Fruit fly (Drosophila melanogaster) whole organism, embryonic: ENCODE data around the gene gfzf.
A peak's percentile ranks its signal among the peaks of the same experiment; 100 is the strongest.

Experiments
- Aef1 ChIP-seq: fragments of 200-800 bp; sonication (Bioruptor generic); IDR thresholded peaks from 3 replicates; pipeline ENCODE4 v1.3.6; 2022; ENCODE audit warnings: missing biosample characterization, missing genetic modification characterization
- Bgb ChIP-seq: fragments of 200-800 bp; sonication (Bioruptor generic); IDR thresholded peaks from 2 replicates; pipeline ENCODE4 v1.3.6; 2022; ENCODE audit warnings: missing biosample characterization, missing genetic modification characterization; ENCODE audit not compliant: partially characterized antibody
- CG10321 ChIP-seq: fragments of 200-800 bp; sonication (Bioruptor generic); IDR thresholded peaks from 2 replicates; pipeline ENCODE4 v1.3.6; 2022; ENCODE audit warnings: missing biosample characterization, missing genetic modification characterization
- CG11695 ChIP-seq: fragments of 200-800 bp; sonication (Bioruptor generic); IDR thresholded peaks from 3 replicates; pipeline ENCODE4 v1.3.6; 2022; ENCODE audit warnings: missing biosample characterization, missing genetic modification characterization
- CG11696 ChIP-seq: fragments of 200-800 bp; sonication (Bioruptor generic); IDR thresholded peaks from 2 replicates; pipeline ENCODE4 v1.3.6; 2022; ENCODE audit warnings: missing biosample characterization, missing genetic modification characterization
- CG12155 ChIP-seq: fragments of 200-800 bp; sonication (Bioruptor generic); optimal IDR thresholded peaks from 3 replicates; lab custom pipeline; 2016; ENCODE audit warnings: missing biosample characterization, missing genetic modification characterization
- CG13123 ChIP-seq: fragments of 200-800 bp; sonication (Bioruptor generic); optimal IDR thresholded peaks from 2 replicates; lab custom pipeline; 2016; ENCODE audit warnings: missing biosample characterization, missing genetic modification characterization
- CG13894 ChIP-seq: fragments of 200-800 bp; sonication (Bioruptor generic); optimal IDR thresholded peaks from 3 replicates; lab custom pipeline; 2018; ENCODE audit warnings: missing biosample characterization, mild to moderate bottlenecking, missing genetic modification characterization, moderate library complexity
- CG14667 ChIP-seq: fragments of 200-800 bp; sonication (Bioruptor generic); IDR thresholded peaks from 2 replicates; pipeline ENCODE4 v1.3.6; 2022; ENCODE audit warnings: missing biosample characterization, missing genetic modification characterization
- CG14860 ChIP-seq: fragments of 200-800 bp; sonication (Bioruptor generic); IDR thresholded peaks from 3 replicates; pipeline ENCODE4 v1.3.6; 2022; ENCODE audit warnings: missing biosample characterization, missing genetic modification characterization; ENCODE audit not compliant: partially characterized antibody
- CG17568 ChIP-seq: fragments of 200-800 bp; sonication (Bioruptor generic); optimal IDR thresholded peaks from 2 replicates; lab custom pipeline; 2018; ENCODE audit warnings: missing biosample characterization, mild to moderate bottlenecking, missing genetic modification characterization, moderate library complexity
- CG17612 ChIP-seq: fragments of 200-800 bp; sonication (Bioruptor generic); IDR thresholded peaks from 2 replicates; pipeline ENCODE4 v1.3.6; 2022; ENCODE audit warnings: missing biosample characterization, missing genetic modification characterization
- CG32532 ChIP-seq: fragments of 200-800 bp; sonication (Bioruptor generic); IDR thresholded peaks from 2 replicates; pipeline ENCODE4 v1.3.6; 2022; ENCODE audit warnings: missing biosample characterization, missing genetic modification characterization
- CG33213 ChIP-seq: fragments of 200-800 bp; sonication (Bioruptor generic); optimal IDR thresholded peaks from 3 replicates; lab custom pipeline; 2016; ENCODE audit warnings: missing biosample characterization, missing genetic modification characterization
- CG3726 ChIP-seq: fragments of 200-800 bp; sonication (Bioruptor generic); IDR thresholded peaks from 3 replicates; pipeline ENCODE4, ENCODE4 v1.3.6; 2022; ENCODE audit warnings: missing biosample characterization, missing genetic modification characterization
- CG3838 ChIP-seq: fragments of 200-800 bp; sonication (Bioruptor generic); optimal IDR thresholded peaks from 3 replicates; lab custom pipeline; 2016; ENCODE audit warnings: missing biosample characterization, missing genetic modification characterization
- CG6813 ChIP-seq: fragments of 200-800 bp; sonication (Bioruptor generic); optimal IDR thresholded peaks from 2 replicates; lab custom pipeline; 2017; ENCODE audit warnings: missing biosample characterization, missing genetic modification characterization, mild to moderate bottlenecking, moderate library complexity, missing genetic modification reagents
- CG7786 ChIP-seq: fragments of 200-800 bp; sonication (Bioruptor generic); optimal IDR thresholded peaks from 2 replicates; lab custom pipeline; 2016; ENCODE audit warnings: missing biosample characterization, missing genetic modification characterization
- CG7839 ChIP-seq: fragments of 200-800 bp; sonication (Bioruptor generic); optimal IDR thresholded peaks from 3 replicates; lab custom pipeline; 2018; ENCODE audit warnings: missing biosample characterization, mild to moderate bottlenecking, missing genetic modification characterization, moderate library complexity
- CG7928 ChIP-seq: fragments of 200-800 bp; sonication (Bioruptor generic); optimal IDR thresholded peaks from 2 replicates; lab custom pipeline; 2017; ENCODE audit warnings: missing biosample characterization, mild to moderate bottlenecking, missing genetic modification characterization
- CG9609 ChIP-seq: fragments of 200-800 bp; sonication (Bioruptor generic); optimal IDR thresholded peaks from 3 replicates; lab custom pipeline; 2016; ENCODE audit warnings: missing biosample characterization, missing genetic modification characterization
- CHES-1-like ChIP-seq: fragments of 200-800 bp; sonication (Bioruptor generic); optimal IDR thresholded peaks from 2 replicates; lab custom pipeline; 2016; ENCODE audit warnings: missing biosample characterization, missing genetic modification characterization
- Drgx ChIP-seq: fragments of 200-800 bp; sonication (Bioruptor generic); IDR thresholded peaks from 2 replicates; pipeline ENCODE4 v1.3.6; 2022; ENCODE audit warnings: missing biosample characterization, missing genetic modification characterization
- Fer1 ChIP-seq: fragments of 200-800 bp; sonication (Bioruptor generic); optimal IDR thresholded peaks from 2 replicates; lab custom pipeline; 2017; ENCODE audit warnings: missing biosample characterization, mild to moderate bottlenecking, missing genetic modification characterization
- HmgZ ChIP-seq: fragments of 200-800 bp; sonication (Bioruptor generic); optimal IDR thresholded peaks from 2 replicates; lab custom pipeline; 2018; ENCODE audit warnings: missing biosample characterization, mild to moderate bottlenecking, missing genetic modification characterization
- Max ChIP-seq: fragments of 200-800 bp; sonication (Bioruptor generic); optimal IDR thresholded peaks from 2 replicates; lab custom pipeline; 2016; ENCODE audit warnings: missing biosample characterization, mild to moderate bottlenecking, missing genetic modification characterization
- Opbp ChIP-seq: fragments of 200-800 bp; sonication (Bioruptor generic); IDR thresholded peaks from 3 replicates; pipeline ENCODE4 v1.3.6; 2022; ENCODE audit warnings: missing biosample characterization, missing genetic modification characterization; ENCODE audit not compliant: partially characterized antibody
- Optix ChIP-seq: fragments of 200-800 bp; sonication (Bioruptor generic); IDR thresholded peaks from 3 replicates; pipeline ENCODE4 v1.3.6; 2022; ENCODE audit warnings: missing biosample characterization, missing genetic modification characterization
- Pdp1 ChIP-seq, 2 experiments: fragments of 200-800 bp; sonication (Bioruptor generic); optimal IDR thresholded peaks; 3 replicates each; lab custom pipeline; 2016; ENCODE audit warnings: missing biosample characterization in 2 of 2, missing genetic modification characterization in 2 of 2, mild to moderate bottlenecking in 1 of 2, moderate library complexity in 1 of 2
- Ravus ChIP-seq: fragments of 200-800 bp; sonication (Bioruptor generic); IDR thresholded peaks from 2 replicates; pipeline ENCODE4 v1.3.6; 2022; ENCODE audit warnings: missing biosample characterization, missing genetic modification characterization
- Sry-β ChIP-seq: fragments of 200-800 bp; sonication (Bioruptor generic); optimal IDR thresholded peaks from 2 replicates; lab custom pipeline; 2018; ENCODE audit warnings: missing biosample characterization, mild to moderate bottlenecking, missing genetic modification characterization, moderate library complexity
- Trl ChIP-seq, 3 experiments: fragments of >200 bp in 2 of 3; fragments of 200-800 bp in 1 of 3; sonication (Bioruptor generic) in 1 of 3; optimal IDR thresholded peaks; 2 replicates in 1 of 3; 3 replicates in 2 of 3; lab custom pipeline; 2016 to 2017; ENCODE audit warnings: missing biosample characterization in 1 of 3, missing genetic modification characterization in 1 of 3
- Usf ChIP-seq: fragments of 200-800 bp; sonication (Bioruptor generic); optimal IDR thresholded peaks from 2 replicates; lab custom pipeline; 2017; ENCODE audit warnings: missing genotype, missing biosample characterization, missing genetic modification characterization
- amos ChIP-seq: fragments of 200-800 bp; sonication (Bioruptor generic); IDR thresholded peaks from 2 replicates; pipeline ENCODE4 v1.3.6; 2022; ENCODE audit warnings: missing biosample characterization, missing genetic modification characterization; ENCODE audit not compliant: partially characterized antibody
- bbx ChIP-seq: fragments of 200-800 bp; sonication (Bioruptor generic); IDR thresholded peaks from 2 replicates; pipeline ENCODE4 v1.3.6; 2022; ENCODE audit warnings: missing biosample characterization, missing genetic modification characterization; ENCODE audit not compliant: partially characterized antibody
- bigmax ChIP-seq: fragments of 200-800 bp; sonication (Bioruptor generic); optimal IDR thresholded peaks from 2 replicates; lab custom pipeline; 2018; ENCODE audit warnings: missing biosample characterization, mild to moderate bottlenecking, missing genetic modification characterization
- chinmo ChIP-seq: fragments of 200-800 bp; sonication (Bioruptor generic); IDR thresholded peaks from 4 replicates; pipeline ENCODE4 v1.3.6; 2022; ENCODE audit warnings: missing biosample characterization, missing genetic modification characterization; ENCODE audit not compliant: partially characterized antibody
- da ChIP-seq: fragments of 200-800 bp; sonication (Bioruptor generic); optimal IDR thresholded peaks from 2 replicates; lab custom pipeline; 2016; ENCODE audit warnings: missing biosample characterization, missing genetic modification characterization
- dmrt99B ChIP-seq: fragments of 200-800 bp; sonication (Bioruptor generic); optimal IDR thresholded peaks from 2 replicates; lab custom pipeline; 2018; ENCODE audit warnings: missing biosample characterization, mild to moderate bottlenecking, missing genetic modification characterization, moderate library complexity
- dysf ChIP-seq: fragments of 200-800 bp; sonication (Bioruptor generic); IDR thresholded peaks from 3 replicates; pipeline ENCODE4 v1.3.6; 2022; ENCODE audit warnings: missing biosample characterization, missing genetic modification characterization
- grn ChIP-seq: fragments of 200-800 bp; sonication (Bioruptor generic); optimal IDR thresholded peaks from 3 replicates; lab custom pipeline; 2017; ENCODE audit warnings: missing biosample characterization, missing genetic modification characterization
- otp ChIP-seq: fragments of 200-800 bp; sonication (Bioruptor generic); IDR thresholded peaks from 3 replicates; pipeline ENCODE4, ENCODE4 v1.3.6; 2022; ENCODE audit warnings: missing biosample characterization, missing genetic modification characterization
- peb ChIP-seq: fragments of 200-800 bp; sonication (Bioruptor generic); IDR thresholded peaks from 2 replicates; pipeline ENCODE4 v1.3.6; 2022; ENCODE audit warnings: missing biosample characterization, missing genetic modification characterization
- pnt ChIP-seq: fragments of 200-800 bp; sonication (Bioruptor generic); optimal IDR thresholded peaks from 3 replicates; lab custom pipeline; 2016; ENCODE audit warnings: missing biosample characterization, missing genetic modification characterization
- pum ChIP-seq: fragments of 200-800 bp; sonication (Bioruptor generic); optimal IDR thresholded peaks from 2 replicates; lab custom pipeline; 2016; ENCODE audit warnings: missing biosample characterization, missing genetic modification characterization
- ro ChIP-seq: fragments of 200-800 bp; sonication (Bioruptor generic); IDR thresholded peaks from 2 replicates; pipeline ENCODE4 v1.3.6; 2022; ENCODE audit warnings: missing biosample characterization, missing genetic modification characterization
- slou ChIP-seq: fragments of 200-800 bp; sonication (Bioruptor generic); optimal IDR thresholded peaks from 3 replicates; lab custom pipeline; 2016; ENCODE audit warnings: missing biosample characterization, missing genetic modification characterization
- sob ChIP-seq: fragments of 200-800 bp; sonication (Bioruptor generic); IDR thresholded peaks from 2 replicates; pipeline ENCODE4 v1.3.6; 2022; ENCODE audit warnings: missing biosample characterization, missing genetic modification characterization
- toy ChIP-seq: fragments of 200-800 bp; sonication (Bioruptor generic); IDR thresholded peaks from 2 replicates; pipeline ENCODE4 v1.3.6; 2022; ENCODE audit warnings: missing biosample characterization, missing genetic modification characterization
- wor ChIP-seq: fragments of 200-800 bp; sonication (Bioruptor generic); IDR thresholded peaks from 2 replicates; pipeline ENCODE4 v1.3.6; 2022; ENCODE audit warnings: missing biosample characterization, missing genetic modification characterization

gfzf gene

DNA sequence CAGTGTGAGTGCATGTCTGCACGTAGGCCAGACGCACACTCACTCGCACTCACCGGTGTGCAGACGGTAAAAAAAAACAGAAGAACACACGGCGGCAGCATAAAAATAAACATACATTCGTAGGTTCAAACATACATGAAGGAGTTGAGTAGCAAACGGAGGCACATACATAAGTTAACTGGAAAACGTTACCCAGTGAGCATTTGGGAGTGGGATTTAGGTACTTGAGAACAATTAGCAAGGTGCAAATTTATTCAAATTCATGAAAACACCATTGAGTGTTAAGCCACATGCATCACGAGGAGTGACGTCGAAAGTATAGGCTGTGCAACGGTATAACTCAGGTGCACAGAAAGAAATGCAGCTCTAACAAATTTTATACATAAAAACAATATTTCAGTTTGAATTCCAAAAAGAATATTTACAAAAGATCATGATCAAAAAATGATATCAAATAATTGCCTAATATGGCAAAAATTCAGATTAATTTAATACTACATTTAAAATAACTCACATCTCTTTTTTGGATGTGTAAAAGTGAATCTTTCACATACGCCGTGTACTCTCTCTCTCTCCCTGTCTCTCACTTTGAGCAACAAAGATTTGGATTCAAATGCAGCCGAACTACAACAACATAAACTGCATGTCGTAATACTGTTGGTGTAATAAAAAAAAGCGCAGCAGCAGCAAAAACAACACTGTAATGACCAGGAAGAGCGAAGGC, 42.0 kb downstream of the gfzf start (continued):
- peak; percentile 86 to 91 for TF ChIP-seq Pdp1 (GFP tag; optimal IDR thresholded peaks at IDR 0.05; lab: Kevin White, UChicago)
- peak; percentile 90 for TF ChIP-seq pum (GFP tag; lab: Kevin White, UChicago)
- no peak for TF ChIP-seq Ravus (GFP tag; lab: Robert Waterston, UW)
- TF ChIP-seq da: peak; percentile 64
- TF ChIP-seq CG11695 (GFP tag; lab: Robert Waterston, UW): no peak
- TF ChIP-seq CG3838 (GFP tag; lab: Kevin White, UChicago): peak; percentile 86
- no peak for TF ChIP-seq bigmax (GFP tag; lab: Kevin White, UChicago)
- peak; percentile 69 for TF ChIP-seq slou (GFP tag; lab: Kevin White, UChicago)
- TF ChIP-seq CG14860 (GFP tag; lab: Robert Waterston, UW): no peak
- TF ChIP-seq Drgx: no peak
- TF ChIP-seq Fer1 (GFP tag; lab: Kevin White, UChicago): peak; percentile 63
- peak; percentile 83 for TF ChIP-seq CG7786
- no peak for TF ChIP-seq CG3726
- no peak for TF ChIP-seq dysf (GFP tag; lab: Robert Waterston, UW)
- TF ChIP-seq CG11696 (GFP tag; lab: Robert Waterston, UW): no peak
- TF ChIP-seq toy (GFP tag; lab: Robert Waterston, UW): no peak
- no peak for TF ChIP-seq amos
- no peak for TF ChIP-seq chinmo
- TF ChIP-seq Bgb (GFP tag; lab: Robert Waterston, UW): no peak
- TF ChIP-seq CG9609 (GFP tag; lab: Kevin White, UChicago): peak; percentile 87
- no peak for TF ChIP-seq CG32532 (GFP tag; lab: Robert Waterston, UW)
- peak; percentile 78 for TF ChIP-seq CHES-1-like (GFP tag; lab: Kevin White, UChicago)
- TF ChIP-seq CG13894 (tag; lab: Kevin White, UChicago): no peak
- TF ChIP-seq wor (GFP tag; lab: Robert Waterston, UW): no peak
- peak; percentile 92 for TF ChIP-seq CG6813 (GFP tag; lab: Kevin White, UChicago)
- TF ChIP-seq CG17568 (GFP tag; lab: Kevin White, UChicago): peak; percentile 87
- TF ChIP-seq Usf (GFP tag; lab: Kevin White, UChicago): peak; percentile 77
- peak; percentile 88 for TF ChIP-seq pnt
- peak; percentile 98 for TF ChIP-seq dmrt99B
- TF ChIP-seq bbx (GFP tag; lab: Robert Waterston, UW): no peak
- no peak for TF ChIP-seq peb (GFP tag; lab: Robert Waterston, UW)
- TF ChIP-seq otp: no peak
- TF ChIP-seq Aef1 (GFP tag; lab: Robert Waterston, UW): no peak
- no peak for TF ChIP-seq Optix (GFP tag; lab: Robert Waterston, UW)
- peak in 1 of 2 experiments; percentile 69 for TF ChIP-seq Trl (optimal IDR thresholded peaks at IDR 0.05; lab: Kevin White, UChicago)
- peak; percentile 76 for TF ChIP-seq Trl (GFP tag; optimal IDR thresholded peaks at IDR 0.05; lab: Kevin White, UChicago)
- TF ChIP-seq sob (GFP tag; lab: Robert Waterston, UW): no peak
- TF ChIP-seq CG14667 (GFP tag; lab: Robert Waterston, UW): no peak
- peak; percentile 68 for TF ChIP-seq Sry-β (GFP tag; lab: Kevin White, UChicago)
- TF ChIP-seq CG13123 (GFP tag; lab: Kevin White, UChicago): peak; percentile 93
- TF ChIP-seq CG33213 (GFP tag; lab: Kevin White, UChicago): peak; percentile 85
- peak; percentile 11 for TF ChIP-seq CG7928 (GFP tag; lab: Kevin White, UChicago)
- peak; percentile 96 for TF ChIP-seq CG7839 (tag; lab: Kevin White, UChicago)
- peak; percentile 58 for TF ChIP-seq grn (GFP tag; lab: Kevin White, UChicago)
- TF ChIP-seq Max (GFP tag; lab: Kevin White, UChicago): peak; percentile 92
- TF ChIP-seq CG12155 (GFP tag; lab: Kevin White, UChicago): peak; percentile 87
- TF ChIP-seq ro (GFP tag; lab: Robert Waterston, UW): no peak
- no peak for TF ChIP-seq CG17612 (GFP tag; lab: Robert Waterston, UW)
- TF ChIP-seq HmgZ (tag; lab: Kevin White, UChicago): peak; percentile 84
- TF ChIP-seq Opbp (GFP tag; lab: Robert Waterston, UW): no peak
- no peak for TF ChIP-seq CG10321
